Fruit fly (Drosophila melanogaster) whole organism, larva: ENCODE measurements around the gene Coq4.

ENCODE experiments used
- noc ChIP-seq: fragments of 200-800 bp; sonication (Bioruptor generic); optimal IDR thresholded peaks from 3 replicates; lab custom pipeline; 2019; ENCODE audit warnings: missing biosample characterization, mild to moderate bottlenecking, missing genetic modification characterization, moderate library complexity

Gene Coq4

dm6 chr3L:17441602-17442001, 8.2 kb upstream of the Coq4 start:
- no peak for TF ChIP-seq noc (tag; lab: Kevin White, UChicago)

- TF ChIP-seq noc (tag; lab: Kevin White, UChicago): no peak
Measured at dm6 chr3L:17438872-17439495, 5.6 kb upstream of the Coq4 start, which contains the start of gene CG18265. Gene CG18265, plus strand, starts transcription at chr3L:17439401.

DNA sequence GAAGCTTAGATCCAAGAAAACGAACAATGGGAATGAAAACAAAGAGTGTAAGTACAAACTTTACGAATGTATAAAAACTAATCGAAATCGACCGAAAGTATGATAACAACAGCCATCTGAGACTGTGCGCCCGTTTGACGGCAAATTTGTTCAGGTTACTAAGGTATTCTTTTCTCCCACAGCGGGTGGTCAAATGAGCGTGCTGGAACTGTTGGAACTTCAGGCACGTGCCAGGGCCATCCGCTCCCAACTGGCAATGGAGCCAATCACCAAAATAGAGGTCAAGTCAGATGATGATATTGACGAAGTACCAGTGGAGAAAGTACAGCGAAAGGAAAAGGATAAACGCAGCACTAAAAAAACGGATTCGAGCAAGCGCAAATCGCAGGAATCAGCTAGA, 2.9 kb upstream of the Coq4 start, which contains the start of gene CG12229:
CG12229 (minus strand) TSS at position 101 of the 400 bp plus-strand sequence.
- no peak for TF ChIP-seq noc (tag; lab: Kevin White, UChicago)

DNA sequence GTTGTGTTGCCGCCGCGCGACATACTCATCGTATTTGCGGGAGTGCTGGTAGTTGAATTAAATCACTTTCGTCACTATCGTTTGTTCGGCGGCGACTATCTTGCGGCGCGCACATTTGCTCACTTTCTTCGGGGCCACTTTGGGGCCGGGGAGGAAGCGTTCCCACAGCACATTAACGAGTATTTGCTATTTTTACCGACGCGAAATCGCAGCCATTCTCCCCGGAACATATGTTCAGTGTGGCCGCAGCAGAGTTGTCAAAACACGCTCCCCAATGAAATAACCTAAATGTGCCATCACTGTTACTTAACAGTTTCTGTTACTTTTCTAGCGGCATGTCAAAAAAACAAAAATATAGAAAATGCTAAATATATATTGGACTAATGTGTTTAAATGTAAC, 474 bp downstream of the Coq4 start, which contains the start of gene frc:
frc (minus strand) TSS at position 244 of the 400 bp plus-strand sequence.
- TF ChIP-seq noc (tag; lab: Kevin White, UChicago): no peak

DNA sequence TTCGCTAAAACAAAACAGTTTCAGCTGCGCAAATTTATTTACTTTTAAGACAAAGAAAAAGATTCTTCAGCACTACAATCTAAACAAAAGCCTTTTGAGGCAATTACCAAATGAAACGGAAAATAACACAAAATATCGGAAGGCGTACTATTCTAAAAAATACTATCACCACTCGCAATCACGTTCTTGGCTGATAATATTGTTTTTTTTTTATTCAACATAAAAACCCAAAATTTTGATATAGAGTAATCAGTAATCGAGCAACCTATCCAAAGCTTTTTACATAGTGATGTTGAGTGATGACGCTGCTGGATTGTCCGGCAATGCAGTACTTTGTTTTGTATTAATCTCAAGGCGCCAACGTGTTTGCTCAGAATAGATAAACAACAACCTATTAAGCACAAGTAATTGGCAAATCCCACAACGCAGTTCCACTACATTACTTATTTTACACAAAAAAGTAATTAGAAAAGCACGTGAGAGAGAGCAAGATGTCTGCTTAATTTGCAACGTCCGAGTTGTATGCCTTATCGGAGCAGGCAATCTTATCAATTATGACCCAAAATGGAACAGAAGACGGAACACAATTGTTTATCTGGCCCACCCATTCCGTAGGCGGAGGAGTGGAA, 2.4 kb downstream of the Coq4 start:
- TF ChIP-seq noc (tag; lab: Kevin White, UChicago): peak; percentile 41

DNA sequence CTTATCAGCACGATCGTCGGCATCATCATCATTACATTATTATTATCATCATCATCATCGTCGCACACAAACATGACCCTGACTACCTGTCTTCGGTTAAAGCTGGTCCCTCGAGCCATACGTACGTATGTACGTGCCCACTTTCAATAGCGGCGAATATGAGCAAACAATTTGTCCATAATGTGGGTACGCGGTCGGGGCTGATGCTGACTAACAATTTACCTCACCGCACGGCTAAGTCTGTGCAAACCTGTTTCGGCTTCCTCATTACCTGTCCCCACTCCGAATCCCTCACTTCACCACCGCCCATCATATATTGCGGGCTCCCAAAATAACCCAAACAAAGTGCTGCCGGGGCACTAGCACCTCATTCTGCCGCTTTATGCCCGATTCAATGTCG, 3.0 kb downstream of the Coq4 start:
- no peak for TF ChIP-seq noc (tag; lab: Kevin White, UChicago)

- TF ChIP-seq noc (tag; lab: Kevin White, UChicago): peak; percentile 64
Measured at dm6 chr3L:17428779-17429178, 4.6 kb downstream of the Coq4 start, which contains the start of gene Gorab. Gene Gorab, minus strand, starts transcription at chr3L:17428836.

dm6 chr3L:17427013-17427412, 6.4 kb downstream of the Coq4 start, which contains the start of gene Polr3G:
Gene Polr3G, minus strand, starts transcription at chr3L:17427130.
- no peak for TF ChIP-seq noc (tag; lab: Kevin White, UChicago)

DNA sequence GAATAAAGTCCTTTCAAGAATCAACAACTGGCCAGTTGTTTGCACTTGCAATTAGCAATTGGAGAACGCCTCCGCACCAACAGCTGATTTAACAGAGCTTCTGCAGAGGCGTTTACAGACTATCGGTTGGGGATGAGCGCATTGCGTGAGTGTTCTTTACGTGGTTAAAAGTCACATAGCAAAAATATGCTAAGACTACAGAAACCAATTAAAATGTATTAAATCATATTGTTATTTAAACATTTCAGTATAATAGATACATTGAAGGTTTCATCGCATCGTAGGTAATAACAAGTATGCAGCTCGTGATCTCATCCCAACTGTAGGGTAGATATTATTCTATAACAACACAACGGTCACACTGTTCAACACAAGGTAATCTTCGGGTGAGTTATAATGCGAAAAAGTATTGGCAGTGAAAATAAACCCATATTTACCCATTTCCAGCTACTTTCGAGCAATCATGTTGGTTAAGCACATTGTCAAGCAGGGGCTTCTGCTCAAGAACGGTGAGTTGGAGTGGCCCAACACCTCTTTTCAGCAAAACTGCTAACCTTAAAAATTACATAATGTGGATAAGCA, 8.2 kb downstream of the Coq4 start, which contains the start of the genes Sec3 and COX7B:
Sec3 (minus strand) TSS at position 86 of the 582 bp plus-strand sequence.
COX7B (plus strand) TSS at position 346 of the 582 bp plus-strand sequence.
- TF ChIP-seq noc (tag; lab: Kevin White, UChicago): peak; percentile 66

dm6 chr3L:17421319-17421718, 12.1 kb downstream of the Coq4 start, which contains the start of gene blot:
Gene blot, minus strand, starts transcription at chr3L:17421514.
- TF ChIP-seq noc (tag; lab: Kevin White, UChicago): no peak

- no peak for TF ChIP-seq noc (tag; lab: Kevin White, UChicago)
Measured at dm6 chr3L:17420610-17421194, 12.7 kb downstream of the Coq4 start.

DNA sequence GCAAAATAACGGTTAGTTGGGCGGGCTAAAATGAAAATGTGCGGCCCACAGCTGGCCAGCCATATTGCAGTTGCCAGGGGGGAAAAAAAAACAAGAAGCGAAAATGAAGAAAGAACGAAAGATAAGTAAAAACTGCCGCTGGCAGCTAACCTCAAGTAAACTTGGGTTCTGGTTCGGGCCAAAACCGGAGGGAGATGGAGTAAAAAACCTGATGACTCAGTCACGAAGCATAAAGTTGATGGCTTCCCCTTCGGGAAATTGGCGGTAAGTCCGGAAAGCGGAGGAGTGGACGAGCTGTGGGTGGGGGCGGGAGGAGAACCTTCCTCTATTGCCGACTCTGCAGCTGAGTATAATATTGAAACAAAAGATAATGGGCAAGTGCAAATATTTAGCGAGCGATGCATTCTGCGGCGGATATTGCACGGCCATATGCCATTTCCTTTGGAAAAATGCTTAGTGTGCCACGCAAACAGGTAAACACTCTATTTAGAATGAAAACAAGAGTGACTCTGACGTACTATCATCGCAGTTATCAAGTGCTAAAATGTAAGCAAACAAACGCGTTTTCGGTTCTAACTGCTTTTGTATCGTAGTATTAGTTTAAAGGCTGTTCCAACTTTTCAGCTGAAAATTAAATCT, 14.2 kb downstream of the Coq4 start:
- no peak for TF ChIP-seq noc (tag; lab: Kevin White, UChicago)

dm6 chr3L:17415967-17416749, 17.3 kb downstream of the Coq4 start:
- no peak for TF ChIP-seq noc (tag; lab: Kevin White, UChicago)

dm6 chr3L:17412146-17412545, 21.3 kb downstream of the Coq4 start:
- no peak for TF ChIP-seq noc (tag; lab: Kevin White, UChicago)

- TF ChIP-seq noc (tag; lab: Kevin White, UChicago): no peak
Measured at dm6 chr3L:17411273-17411672, 22.1 kb downstream of the Coq4 start.
